Worm (Caenorhabditis elegans): ENCODE data around the gene daf-28.

The daf-28 gene

ce11 chrV:19814833-19815232 is at the start of gene daf-28:
TSS of gene daf-28 (plus strand) at chrV:19815133.
- TF ChIP-seq flt-1 (GFP tag; IDR thresholded peaks at IDR 0.05): no peak
- no peak for TF ChIP-seq F13C5.2 (tag; optimal IDR thresholded peaks at IDR 0.05)
- no peak for TF ChIP-seq ama-1 (optimal IDR thresholded peaks at IDR 0.05)
- TF ChIP-seq aly-1 (tag; optimal IDR thresholded peaks at IDR 0.05): no peak
- TF ChIP-seq tra-4 (tag; optimal IDR thresholded peaks at IDR 0.05): no peak
- TF ChIP-seq hmbx-1 (tag; optimal IDR thresholded peaks at IDR 0.05): no peak
- TF ChIP-seq pes-1 (GFP tag; IDR thresholded peaks at IDR 0.05): no peak
- no peak for TF ChIP-seq hmg-4 (GFP tag; optimal IDR thresholded peaks at IDR 0.05)
- TF ChIP-seq sea-1 (GFP tag; conservative IDR thresholded peaks at IDR 0.05): no peak
- no peak for TF ChIP-seq scrt-1 (GFP tag; IDR thresholded peaks at IDR 0.05)
- no peak for TF ChIP-seq tbx-11 (GFP tag; IDR thresholded peaks at IDR 0.05)
- no peak for TF ChIP-seq tbx-37 (GFP tag; conservative IDR thresholded peaks at IDR 0.05)

ce11 chrV:19767719-19768118 is 47.2 kb upstream of the daf-28 start:
- TF ChIP-seq F13C5.2 (tag; optimal IDR thresholded peaks at IDR 0.05): no peak
- TF ChIP-seq hmbx-1 (tag; optimal IDR thresholded peaks at IDR 0.05): no peak
- no peak for TF ChIP-seq sea-1 (GFP tag; conservative IDR thresholded peaks at IDR 0.05)
- no peak for TF ChIP-seq aly-1 (tag; optimal IDR thresholded peaks at IDR 0.05)
- no peak for TF ChIP-seq tra-4 (tag; optimal IDR thresholded peaks at IDR 0.05)
- TF ChIP-seq ets-7 (tag; optimal IDR thresholded peaks at IDR 0.05): no peak
- TF ChIP-seq ama-1 (optimal IDR thresholded peaks at IDR 0.05): no peak
- TF ChIP-seq pes-1 (GFP tag; IDR thresholded peaks at IDR 0.05): no peak
- TF ChIP-seq ceh-36 (tag; optimal IDR thresholded peaks at IDR 0.05): no peak
- TF ChIP-seq scrt-1 (GFP tag; IDR thresholded peaks at IDR 0.05): no peak
- TF ChIP-seq flt-1 (GFP tag; IDR thresholded peaks at IDR 0.05): no peak
- TF ChIP-seq tbx-37 (GFP tag; conservative IDR thresholded peaks at IDR 0.05): no peak
- no peak for TF ChIP-seq hnd-1 (tag; optimal IDR thresholded peaks at IDR 0.05)
- TF ChIP-seq B0310.2 (tag; optimal IDR thresholded peaks at IDR 0.05): no peak

- TF ChIP-seq hnd-1 (tag; optimal IDR thresholded peaks at IDR 0.05): no peak
- TF ChIP-seq ets-7 (tag; optimal IDR thresholded peaks at IDR 0.05): no peak
- no peak for TF ChIP-seq ama-1 (optimal IDR thresholded peaks at IDR 0.05)
- TF ChIP-seq scrt-1 (GFP tag; IDR thresholded peaks at IDR 0.05): no peak
- TF ChIP-seq tbx-37 (GFP tag; conservative IDR thresholded peaks at IDR 0.05): no peak
- no peak for TF ChIP-seq tbx-11 (GFP tag; IDR thresholded peaks at IDR 0.05)
- no peak for TF ChIP-seq aly-1 (tag; optimal IDR thresholded peaks at IDR 0.05)
- TF ChIP-seq hmg-4 (GFP tag; optimal IDR thresholded peaks at IDR 0.05): no peak
- TF ChIP-seq ceh-36 (tag; optimal IDR thresholded peaks at IDR 0.05): no peak
Observed at ce11 chrV:19771660-19772059, 43.3 kb upstream of the daf-28 start, which contains the start of gene M162.15. TSS of gene M162.15 (minus strand) at chrV:19771760.

- TF ChIP-seq tbx-11 (GFP tag; IDR thresholded peaks at IDR 0.05) (no peak), ceh-36 (tag; optimal IDR thresholded peaks at IDR 0.05) (no peak), hnd-1 (tag; optimal IDR thresholded peaks at IDR 0.05) (no peak), flt-1 (GFP tag; IDR thresholded peaks at IDR 0.05) (no peak), F13C5.2 (tag; optimal IDR thresholded peaks at IDR 0.05) (no peak), ceh-13 (GFP tag; optimal IDR thresholded peaks at IDR 0.05) (no peak), ets-7 (tag; optimal IDR thresholded peaks at IDR 0.05) (no peak), B0310.2 (tag; optimal IDR thresholded peaks at IDR 0.05) (no peak), tbx-37 (GFP tag; conservative IDR thresholded peaks at IDR 0.05) (no peak), pes-1 (GFP tag; IDR thresholded peaks at IDR 0.05) (no peak), scrt-1 (GFP tag; IDR thresholded peaks at IDR 0.05) (no peak), tra-4 (tag; optimal IDR thresholded peaks at IDR 0.05) (no peak)
Observed at ce11 chrV:19777227-19777626, 37.7 kb upstream of the daf-28 start, which contains the start of gene fbxa-118. TSS of gene fbxa-118 (minus strand) at chrV:19777327.

- no peak for TF ChIP-seq ets-7 (tag; optimal IDR thresholded peaks at IDR 0.05)
- TF ChIP-seq sea-1 (GFP tag; conservative IDR thresholded peaks at IDR 0.05): no peak
- no peak for TF ChIP-seq ceh-36 (tag; optimal IDR thresholded peaks at IDR 0.05)
- no peak for TF ChIP-seq tra-4 (tag; optimal IDR thresholded peaks at IDR 0.05)
- TF ChIP-seq hmbx-1 (tag; optimal IDR thresholded peaks at IDR 0.05): no peak
- TF ChIP-seq hmg-4 (GFP tag; optimal IDR thresholded peaks at IDR 0.05): no peak
- no peak for TF ChIP-seq tbx-37 (GFP tag; conservative IDR thresholded peaks at IDR 0.05)
- no peak for TF ChIP-seq ama-1 (optimal IDR thresholded peaks at IDR 0.05)
- no peak for TF ChIP-seq ceh-13 (GFP tag; optimal IDR thresholded peaks at IDR 0.05)
- no peak for TF ChIP-seq F13C5.2 (tag; optimal IDR thresholded peaks at IDR 0.05)
- TF ChIP-seq tbx-11 (GFP tag; IDR thresholded peaks at IDR 0.05): no peak
- TF ChIP-seq pes-1 (GFP tag; IDR thresholded peaks at IDR 0.05): no peak
- no peak for TF ChIP-seq aly-1 (tag; optimal IDR thresholded peaks at IDR 0.05)
- TF ChIP-seq flt-1 (GFP tag; IDR thresholded peaks at IDR 0.05): no peak
- no peak for TF ChIP-seq scrt-1 (GFP tag; IDR thresholded peaks at IDR 0.05)
Observed at ce11 chrV:19778608-19779007, 36.3 kb upstream of the daf-28 start, which contains the start of gene fbxa-194. TSS of gene fbxa-194 (minus strand) at chrV:19778708.

ce11 chrV:19779220-19779619 is 35.7 kb upstream of the daf-28 start:
- TF ChIP-seq sea-1 (GFP tag; conservative IDR thresholded peaks at IDR 0.05): no peak
- TF ChIP-seq tra-4 (tag; optimal IDR thresholded peaks at IDR 0.05): no peak
- TF ChIP-seq flt-1 (GFP tag; IDR thresholded peaks at IDR 0.05): no peak
- TF ChIP-seq ceh-13 (GFP tag; optimal IDR thresholded peaks at IDR 0.05): no peak
- no peak for TF ChIP-seq ceh-36 (tag; optimal IDR thresholded peaks at IDR 0.05)

ce11 chrV:19783829-19784228 is 31.1 kb upstream of the daf-28 start, which contains the start of gene srt-45:
TSS of gene srt-45 (plus strand) at chrV:19784129.
- TF ChIP-seq ama-1 (optimal IDR thresholded peaks at IDR 0.05) (no peak), pes-1 (GFP tag; IDR thresholded peaks at IDR 0.05) (no peak), tra-4 (tag; optimal IDR thresholded peaks at IDR 0.05) (no peak), hnd-1 (tag; optimal IDR thresholded peaks at IDR 0.05) (no peak), aly-1 (tag; optimal IDR thresholded peaks at IDR 0.05) (no peak), F13C5.2 (tag; optimal IDR thresholded peaks at IDR 0.05) (no peak), hmbx-1 (tag; optimal IDR thresholded peaks at IDR 0.05) (no peak), B0310.2 (tag; optimal IDR thresholded peaks at IDR 0.05) (no peak), ceh-36 (tag; optimal IDR thresholded peaks at IDR 0.05) (no peak)

ce11 chrV:19788360-19788759 is 26.6 kb upstream of the daf-28 start, which contains the start of gene clec-258:
TSS of gene clec-258 (plus strand) at chrV:19788440.
- no peak for TF ChIP-seq hmg-4 (GFP tag; optimal IDR thresholded peaks at IDR 0.05)
- no peak for TF ChIP-seq F13C5.2 (tag; optimal IDR thresholded peaks at IDR 0.05)
- TF ChIP-seq flt-1 (GFP tag; IDR thresholded peaks at IDR 0.05): no peak
- no peak for TF ChIP-seq scrt-1 (GFP tag; IDR thresholded peaks at IDR 0.05)
- TF ChIP-seq ceh-13 (GFP tag; optimal IDR thresholded peaks at IDR 0.05): no peak
- no peak for TF ChIP-seq pes-1 (GFP tag; IDR thresholded peaks at IDR 0.05)
- no peak for TF ChIP-seq ceh-36 (tag; optimal IDR thresholded peaks at IDR 0.05)
- no peak for TF ChIP-seq hmbx-1 (tag; optimal IDR thresholded peaks at IDR 0.05)
- no peak for TF ChIP-seq hnd-1 (tag; optimal IDR thresholded peaks at IDR 0.05)
- no peak for TF ChIP-seq tbx-37 (GFP tag; conservative IDR thresholded peaks at IDR 0.05)
- TF ChIP-seq sea-1 (GFP tag; conservative IDR thresholded peaks at IDR 0.05): no peak
- no peak for TF ChIP-seq aly-1 (tag; optimal IDR thresholded peaks at IDR 0.05)
- no peak for TF ChIP-seq ets-7 (tag; optimal IDR thresholded peaks at IDR 0.05)
- no peak for TF ChIP-seq ama-1 (optimal IDR thresholded peaks at IDR 0.05)
- TF ChIP-seq tra-4 (tag; optimal IDR thresholded peaks at IDR 0.05): no peak
